Fruit fly (Drosophila melanogaster) whole organism, embryonic: ENCODE measurements around the gene CG4456.
A peak's percentile ranks its signal among the peaks of the same experiment; 100 is the strongest.

Source experiments
- CG10209 ChIP-seq: fragments of 200-800 bp; sonication (Bioruptor generic); optimal IDR thresholded peaks from 3 replicates; lab custom pipeline; 2017; ENCODE audit warnings: missing biosample characterization, mild to moderate bottlenecking, missing genetic modification characterization, missing genetic modification reagents
- CG11247 ChIP-seq: fragments of 200-800 bp; sonication (Bioruptor generic); IDR thresholded peaks from 2 replicates; pipeline ENCODE4 v1.3.6; 2022; ENCODE audit warnings: missing biosample characterization, missing genetic modification characterization
- CG11504 ChIP-seq: fragments of 200-800 bp; sonication (Bioruptor generic); optimal IDR thresholded peaks from 3 replicates; lab custom pipeline; 2019; ENCODE audit warnings: missing biosample characterization, mild to moderate bottlenecking, missing genetic modification characterization, moderate library complexity
- CG11696 ChIP-seq: fragments of 200-800 bp; sonication (Bioruptor generic); IDR thresholded peaks from 2 replicates; pipeline ENCODE4 v1.3.6; 2022; ENCODE audit warnings: missing biosample characterization, missing genetic modification characterization
- CG13894 ChIP-seq: fragments of 200-800 bp; sonication (Bioruptor generic); optimal IDR thresholded peaks from 3 replicates; lab custom pipeline; 2018; ENCODE audit warnings: missing biosample characterization, mild to moderate bottlenecking, missing genetic modification characterization, moderate library complexity
- CG14441 ChIP-seq: fragments of 200-800 bp; sonication (Bioruptor generic); IDR thresholded peaks from 2 replicates; pipeline ENCODE4 v1.3.6; 2022; ENCODE audit warnings: missing biosample characterization, missing genetic modification characterization
- CG14667 ChIP-seq: fragments of 200-800 bp; sonication (Bioruptor generic); IDR thresholded peaks from 2 replicates; pipeline ENCODE4 v1.3.6; 2022; ENCODE audit warnings: missing biosample characterization, missing genetic modification characterization
- CG15011 ChIP-seq: fragments of 200-800 bp; sonication (Bioruptor generic); optimal IDR thresholded peaks from 3 replicates; lab custom pipeline; 2018; ENCODE audit warnings: missing biosample characterization, mild to moderate bottlenecking, missing genetic modification characterization
- CG17359 ChIP-seq: fragments of 200-800 bp; sonication (Bioruptor generic); optimal IDR thresholded peaks from 3 replicates; lab custom pipeline; 2018; ENCODE audit warnings: missing biosample characterization, mild to moderate bottlenecking, missing genetic modification characterization, moderate library complexity
- CG1792 ChIP-seq: fragments of 200-800 bp; sonication (Bioruptor generic); optimal IDR thresholded peaks from 2 replicates; lab custom pipeline; 2016; ENCODE audit warnings: missing biosample characterization, missing genetic modification characterization
- CG18619 ChIP-seq: fragments of 200-800 bp; sonication (Bioruptor generic); optimal IDR thresholded peaks from 3 replicates; lab custom pipeline; 2017; ENCODE audit warnings: missing biosample characterization, mild to moderate bottlenecking, missing genetic modification characterization
- CG2202 ChIP-seq: fragments of 200-800 bp; sonication (Bioruptor generic); optimal IDR thresholded peaks from 2 replicates; lab custom pipeline; 2018; ENCODE audit warnings: missing biosample characterization, mild to moderate bottlenecking, missing genetic modification characterization
- CG34224 ChIP-seq: fragments of 200-800 bp; sonication (Bioruptor generic); IDR thresholded peaks from 3 replicates; pipeline ENCODE4 v1.3.6; 2022; ENCODE audit warnings: missing biosample characterization, missing genetic modification characterization; ENCODE audit not compliant: partially characterized antibody
- CG7357 ChIP-seq: fragments of 200-800 bp; sonication (Bioruptor generic); IDR thresholded peaks from 3 replicates; pipeline ENCODE4 v1.3.6; 2022; ENCODE audit warnings: missing biosample characterization, missing genetic modification characterization
- CG8290 ChIP-seq, 3 experiments: fragments of 200-800 bp; sonication (Bioruptor generic); optimal IDR thresholded peaks; 2 replicates each; lab custom pipeline; 2016 to 2019; ENCODE audit warnings: missing biosample characterization in 3 of 3, missing genetic modification characterization in 3 of 3, mild to moderate bottlenecking in 2 of 3, moderate library complexity in 1 of 3
- CG9727 ChIP-seq: fragments of 200-800 bp; sonication (Bioruptor generic); optimal IDR thresholded peaks from 3 replicates; lab custom pipeline; 2017; ENCODE audit warnings: missing biosample characterization, mild to moderate bottlenecking, missing genetic modification characterization
- CG9876 ChIP-seq: fragments of 200-800 bp; sonication (Bioruptor generic); optimal IDR thresholded peaks from 2 replicates; lab custom pipeline; 2016; ENCODE audit warnings: missing biosample characterization, missing genetic modification characterization
- Chrac-16 ChIP-seq: fragments of 200-800 bp; sonication (Bioruptor generic); optimal IDR thresholded peaks from 3 replicates; lab custom pipeline; 2016; ENCODE audit warnings: missing biosample characterization, missing genetic modification characterization
- CrebB ChIP-seq: fragments of 200-800 bp; sonication (Bioruptor generic); optimal IDR thresholded peaks from 3 replicates; lab custom pipeline; 2018; ENCODE audit warnings: missing biosample characterization, mild to moderate bottlenecking, missing genetic modification characterization
- D19B ChIP-seq: fragments of 200-800 bp; sonication (Bioruptor generic); optimal IDR thresholded peaks from 2 replicates; lab custom pipeline; 2017; ENCODE audit warnings: missing biosample characterization, mild to moderate bottlenecking, missing genetic modification characterization
- Dad ChIP-seq: fragments of 200-800 bp; sonication (Bioruptor generic); optimal IDR thresholded peaks from 3 replicates; lab custom pipeline; 2016; ENCODE audit warnings: missing biosample characterization, missing genetic modification characterization
- Deaf1 ChIP-seq: fragments of 200-800 bp; optimal IDR thresholded peaks from 3 replicates; lab custom pipeline; 2019; ENCODE audit warnings: missing biosample characterization, mild to moderate bottlenecking, missing genetic modification characterization, moderate library complexity
- Dek ChIP-seq: fragments of 200-800 bp; sonication (Bioruptor generic); optimal IDR thresholded peaks from 3 replicates; lab custom pipeline; 2019; ENCODE audit warnings: missing biosample characterization, mild to moderate bottlenecking, missing genetic modification characterization, moderate library complexity
- Dref ChIP-seq: fragments of 200-800 bp; sonication (Bioruptor generic); IDR thresholded peaks from 2 replicates; pipeline ENCODE4 v1.3.6; 2022; ENCODE audit warnings: missing biosample characterization, missing genetic modification characterization
- Ets97D ChIP-seq: fragments of 200-800 bp; sonication (Bioruptor generic); optimal IDR thresholded peaks from 3 replicates; lab custom pipeline; 2016; ENCODE audit warnings: missing biosample characterization, missing genetic modification characterization
- Hey ChIP-seq: fragments of 200-800 bp; sonication (Bioruptor generic); optimal IDR thresholded peaks from 3 replicates; lab custom pipeline; 2018; ENCODE audit warnings: missing biosample characterization, mild to moderate bottlenecking, missing genetic modification characterization
- Jarid2 ChIP-seq: fragments of 200-800 bp; sonication (Bioruptor generic); optimal IDR thresholded peaks from 3 replicates; lab custom pipeline; 2017; ENCODE audit warnings: mild to moderate bottlenecking, missing biosample characterization, missing genetic modification reagents, missing genetic modification characterization
- Lhr ChIP-seq: fragments of 200-800 bp; sonication (Bioruptor generic); optimal IDR thresholded peaks from 3 replicates; lab custom pipeline; 2017; ENCODE audit warnings: mild to moderate bottlenecking, missing biosample characterization, missing genetic modification reagents, missing genetic modification characterization
- Nf-YC ChIP-seq: fragments of 200-800 bp; optimal IDR thresholded peaks from 3 replicates; lab custom pipeline; 2019; ENCODE audit warnings: missing biosample characterization, mild to moderate bottlenecking, missing genetic modification characterization, moderate library complexity
- Scr ChIP-seq: fragments of 200-800 bp; sonication (Bioruptor generic); IDR thresholded peaks from 2 replicates; pipeline ENCODE4 v1.3.6; 2022; ENCODE audit warnings: missing biosample characterization, missing genetic modification characterization; ENCODE audit not compliant: partially characterized antibody
- abd-A ChIP-seq: fragments of 200-800 bp; sonication (Bioruptor generic); optimal IDR thresholded peaks from 3 replicates; lab custom pipeline; 2019; ENCODE audit warnings: missing biosample characterization, mild to moderate bottlenecking, missing genetic modification characterization, moderate library complexity
- chif ChIP-seq, 2 experiments: fragments of 200-800 bp; sonication (Bioruptor generic); optimal IDR thresholded peaks; 3 replicates each; lab custom pipeline; 2016; ENCODE audit warnings: missing biosample characterization in 2 of 2, missing genetic modification characterization in 2 of 2
- croc ChIP-seq: fragments of 200-800 bp; sonication (Bioruptor generic); conservative IDR thresholded peaks from 3 replicates; pipeline ENCODE4 v1.3.6; 2022; ENCODE audit warnings: missing biosample characterization, missing genetic modification characterization
- danr ChIP-seq: fragments of 200-800 bp; sonication (Bioruptor generic); IDR thresholded peaks from 2 replicates; pipeline ENCODE4 v1.3.6; 2022; ENCODE audit warnings: missing biosample characterization, missing genetic modification characterization
- dm ChIP-seq: fragments of 200-800 bp; sonication (Bioruptor generic); optimal IDR thresholded peaks from 3 replicates; lab custom pipeline; 2016; ENCODE audit warnings: missing biosample characterization, missing genetic modification characterization
- en ChIP-seq: fragments of 200-800 bp; sonication (Bioruptor generic); optimal IDR thresholded peaks from 2 replicates; lab custom pipeline; 2016; ENCODE audit warnings: missing biosample characterization, missing genetic modification characterization
- eyg ChIP-seq: fragments of 200-800 bp; sonication (Bioruptor generic); optimal IDR thresholded peaks from 3 replicates; lab custom pipeline; 2016; ENCODE audit warnings: missing biosample characterization, missing genetic modification characterization
- gce ChIP-seq: fragments of 200-800 bp; sonication (Bioruptor generic); IDR thresholded peaks from 3 replicates; pipeline ENCODE4 v1.3.6; 2022; ENCODE audit warnings: missing biosample characterization, missing genetic modification characterization
- grau ChIP-seq: fragments of 200-800 bp; optimal IDR thresholded peaks from 3 replicates; lab custom pipeline; 2019; ENCODE audit warnings: missing biosample characterization, mild to moderate bottlenecking, missing genetic modification characterization, moderate library complexity
- h ChIP-seq: fragments of >200 bp; optimal IDR thresholded peaks from 2 replicates; lab custom pipeline; 2017
- ind ChIP-seq: fragments of 200-800 bp; sonication (Bioruptor generic); optimal IDR thresholded peaks from 3 replicates; lab custom pipeline; 2016; ENCODE audit warnings: missing biosample characterization, missing genetic modification characterization
- lilli ChIP-seq: fragments of 200-800 bp; sonication (Bioruptor generic); optimal IDR thresholded peaks from 3 replicates; lab custom pipeline; 2016; ENCODE audit warnings: missing biosample characterization, missing genetic modification characterization
- mld ChIP-seq: fragments of 200-800 bp; sonication (Bioruptor generic); IDR thresholded peaks from 3 replicates; pipeline ENCODE4 v1.3.6; 2022; ENCODE audit warnings: missing biosample characterization, missing genetic modification characterization; ENCODE audit not compliant: partially characterized antibody
- repo ChIP-seq: fragments of 200-800 bp; sonication (Bioruptor generic); optimal IDR thresholded peaks from 2 replicates; lab custom pipeline; 2016; ENCODE audit warnings: missing biosample characterization, missing genetic modification characterization
- slou ChIP-seq: fragments of 200-800 bp; sonication (Bioruptor generic); optimal IDR thresholded peaks from 3 replicates; lab custom pipeline; 2016; ENCODE audit warnings: missing biosample characterization, missing genetic modification characterization
- tgo ChIP-seq: fragments of 200-800 bp; sonication (Bioruptor generic); IDR thresholded peaks from 3 replicates; pipeline ENCODE4 v1.3.6; 2022; ENCODE audit warnings: missing biosample characterization, missing genetic modification characterization
- tin ChIP-seq: fragments of 200-800 bp; sonication (Bioruptor generic); optimal IDR thresholded peaks from 3 replicates; lab custom pipeline; 2016; ENCODE audit warnings: missing biosample characterization, missing genetic modification characterization
- trh ChIP-seq: fragments of 200-800 bp; sonication (Bioruptor generic); optimal IDR thresholded peaks from 2 replicates; lab custom pipeline; 2016; ENCODE audit warnings: missing biosample characterization, missing genetic modification characterization
- tx ChIP-seq: fragments of 200-800 bp; sonication (Bioruptor generic); optimal IDR thresholded peaks from 2 replicates; lab custom pipeline; 2016; ENCODE audit warnings: missing biosample characterization, missing genetic modification characterization
- vnd ChIP-seq: fragments of 200-800 bp; sonication (Bioruptor generic); IDR thresholded peaks from 3 replicates; pipeline ENCODE4 v1.3.6; 2022; ENCODE audit warnings: missing biosample characterization, missing genetic modification characterization; ENCODE audit not compliant: partially characterized antibody

Gene CG4456

DNA sequence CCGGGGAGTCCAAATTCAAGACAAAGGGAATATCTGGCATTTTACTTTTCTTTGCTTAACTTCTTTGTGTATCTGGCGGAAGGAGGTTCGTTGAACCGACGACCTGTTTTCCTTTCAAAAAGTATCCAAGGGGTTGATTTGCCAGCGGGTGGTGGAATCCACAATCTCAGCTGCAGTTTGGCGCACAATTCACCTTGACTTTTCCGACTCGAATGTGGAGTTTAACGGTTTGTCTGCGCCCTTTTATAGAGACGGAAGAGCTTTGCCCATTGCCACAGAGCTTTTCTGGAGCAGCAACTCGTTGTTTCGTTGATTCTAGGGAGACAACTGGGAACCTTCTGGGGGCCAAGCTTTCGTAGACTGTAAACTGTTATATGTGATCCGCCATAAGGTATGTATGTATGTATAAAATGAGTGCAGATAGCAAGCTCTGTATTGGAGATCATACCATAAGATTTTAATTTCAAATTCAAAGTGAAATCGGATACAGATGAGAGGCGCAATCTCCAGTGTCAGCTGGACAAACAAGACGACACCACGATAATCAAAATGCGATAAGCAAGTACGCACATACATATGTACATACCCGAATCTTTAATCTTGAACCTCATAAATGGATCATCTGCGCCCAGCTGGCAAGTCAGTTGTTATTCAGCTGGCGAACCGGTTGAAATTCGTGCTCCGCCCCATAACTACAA lies at the start of gene CG4456, which contains the start of the genes Hsp67Bc and Hsp22 (continued):
- TF ChIP-seq ind (GFP tag; lab: Kevin White, UChicago) (no peak), CrebB (no peak), Lhr (GFP tag; lab: Kevin White, UChicago) (no peak), abd-A (tag; lab: Kevin White, UChicago) (peak; percentile 35), danr (no peak), repo (GFP tag; lab: Kevin White, UChicago) (no peak), trh (no peak), Dref (no peak), tgo (GFP tag; lab: Robert Waterston, UW) (no peak), lilli (GFP tag; lab: Kevin White, UChicago) (no peak), CG14441 (GFP tag; lab: Robert Waterston, UW) (no peak), Dad (no peak), slou (no peak), Hey (no peak), vnd (no peak), Jarid2 (GFP tag; lab: Kevin White, UChicago) (peak; percentile 35), CG9727 (GFP tag; lab: Kevin White, UChicago) (no peak), CG18619 (GFP tag; lab: Kevin White, UChicago) (no peak), Nf-YC (peak; percentile 31), CG2202 (tag; lab: Kevin White, UChicago) (no peak), grau (tag; lab: Kevin White, UChicago) (no peak), CG11247 (no peak), CG11504 (no peak), h (lab: Kevin White, UChicago) (no peak), Scr (no peak), CG17359 (tag; lab: Kevin White, UChicago) (no peak), mld (GFP tag; lab: Robert Waterston, UW) (no peak), Deaf1 (peak; percentile 20), CG14667 (no peak), CG11696 (GFP tag; lab: Robert Waterston, UW) (no peak), CG13894 (tag; lab: Kevin White, UChicago) (peak; percentile 39), tin (no peak), chif (GFP tag; optimal IDR thresholded peaks at IDR 0.05; lab: Kevin White, UChicago) (no peak), gce (GFP tag; lab: Robert Waterston, UW) (0 out of 3 replicates have a peak, but pooled peaks have one; percentile 50), eyg (no peak), Chrac-16 (no peak), Ets97D (GFP tag; lab: Kevin White, UChicago) (no peak), CG7357 (GFP tag; lab: Robert Waterston, UW) (no peak), CG15011 (GFP tag; lab: Kevin White, UChicago) (peak; percentile 13), CG1792 (peak; percentile 1), CG9876 (no peak), D19B (no peak), CG10209 (no peak), dm (no peak), CG8290 (GFP tag; optimal IDR thresholded peaks at IDR 0.05; lab: Kevin White, UChicago) (no peak), CG8290 (tag; optimal IDR thresholded peaks at IDR 0.05; lab: Kevin White, UChicago) (peak in 1 of 2 experiments; percentile 33), Dek (tag; lab: Kevin White, UChicago) (no peak), en (no peak), CG34224 (GFP tag; lab: Robert Waterston, UW) (0 out of 3 replicates have a peak, but pooled peaks have one; percentile 35), tx (GFP tag; lab: Kevin White, UChicago) (no peak), croc (GFP tag; lab: Robert Waterston, UW) (no peak)
